Worm (Caenorhabditis elegans): Measurements from ENCODE around the gene nspc-13.
"Not testable (repeated sequence)": the region's sequence is repeated elsewhere in the genome, so short reads cannot be mapped to it uniquely, and the experiment has no call there.

The nspc-13 gene

ce11 chrX:12357127-12357526 is at the start of gene nspc-13:
nspc-13 (plus strand) TSS chrX:12357427.
- TF ChIP-seq T23F11.4 (GFP tag; optimal IDR thresholded peaks at IDR 0.05): no peak
- no peak for TF ChIP-seq Y22D7AL.16 (tag; optimal IDR thresholded peaks at IDR 0.05)
- TF ChIP-seq eyg-1 (tag; optimal IDR thresholded peaks at IDR 0.05): no peak

ce11 chrX:12308045-12308499 is 49.2 kb upstream of the nspc-13 start, which contains the start of gene F17A2.16:
F17A2.16 (plus strand) TSS chrX:12308449.
- TF ChIP-seq hlh-13 (GFP tag; optimal IDR thresholded peaks at IDR 0.05); fkh-10 (GFP tag; optimal IDR thresholded peaks at IDR 0.05); lin-11 (tag; optimal IDR thresholded peaks at IDR 0.05): not testable (repeated sequence)

ce11 chrX:12313779-12314178 is 43.4 kb upstream of the nspc-13 start:
- TF ChIP-seq unc-3 (GFP tag; conservative IDR thresholded peaks at IDR 0.05) (no peak), unc-3 (tag; optimal IDR thresholded peaks at IDR 0.05) (no peak), ceh-34 (tag; optimal IDR thresholded peaks at IDR 0.05) (no peak), tbx-7 (tag; optimal IDR thresholded peaks at IDR 0.05) (no peak), K09A11.1 (tag; optimal IDR thresholded peaks at IDR 0.05; ENCODE audit: insufficient read depth) (no peak)

DNA sequence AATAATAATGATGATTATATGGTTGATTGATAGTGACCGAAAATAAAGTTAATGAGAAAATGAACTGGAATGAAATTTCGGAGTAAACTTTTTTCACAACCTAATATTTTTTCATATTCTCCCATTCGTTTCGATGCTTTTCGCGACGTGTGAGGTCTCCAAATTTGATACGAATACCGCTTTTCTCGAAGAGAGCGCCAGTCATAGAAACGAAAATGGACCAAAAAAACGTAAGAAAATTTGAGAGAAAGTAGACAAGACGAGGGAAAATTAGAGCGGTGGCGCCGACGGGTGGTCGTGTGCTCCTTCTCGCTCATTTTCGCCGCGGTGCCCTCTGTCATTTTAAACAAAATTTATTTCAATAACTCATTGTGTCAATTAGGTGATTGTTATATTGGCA is 42.8 kb upstream of the nspc-13 start:
- TF ChIP-seq Y22D7AL.16 (tag; optimal IDR thresholded peaks at IDR 0.05): no peak
- no peak for TF ChIP-seq fax-1 (tag; optimal IDR thresholded peaks at IDR 0.05)
- no peak for TF ChIP-seq fkh-6 (tag; optimal IDR thresholded peaks at IDR 0.05)
- TF ChIP-seq C38D4.7 (GFP tag; optimal IDR thresholded peaks at IDR 0.05): no peak
- TF ChIP-seq ceh-2 (tag; optimal IDR thresholded peaks at IDR 0.05): no peak
- TF ChIP-seq pros-1 (tag; optimal IDR thresholded peaks at IDR 0.05): no peak
- TF ChIP-seq fkh-10 (GFP tag; optimal IDR thresholded peaks at IDR 0.05): no peak
- TF ChIP-seq elt-4 (tag; optimal IDR thresholded peaks at IDR 0.05): no peak

ce11 chrX:12315268-12315667 is 42.0 kb upstream of the nspc-13 start, which contains the start of gene xtr-2:
xtr-2 (plus strand) TSS chrX:12315568.
- TF ChIP-seq unc-86 (tag; optimal IDR thresholded peaks at IDR 0.05) (no peak), unc-42 (tag; optimal IDR thresholded peaks at IDR 0.05) (no peak), elt-2 (tag; optimal IDR thresholded peaks at IDR 0.05) (no peak), dve-1 (tag; optimal IDR thresholded peaks at IDR 0.05) (no peak), hlh-8 (tag; optimal IDR thresholded peaks at IDR 0.05) (no peak), pag-3 (tag; optimal IDR thresholded peaks at IDR 0.05; ENCODE audit: borderline replicate concordance) (no peak), madf-2 (tag; optimal IDR thresholded peaks at IDR 0.05) (no peak), ceh-48 (tag; optimal IDR thresholded peaks at IDR 0.05) (no peak), ceh-45 (GFP tag; IDR thresholded peaks at IDR 0.05) (no peak)

DNA sequence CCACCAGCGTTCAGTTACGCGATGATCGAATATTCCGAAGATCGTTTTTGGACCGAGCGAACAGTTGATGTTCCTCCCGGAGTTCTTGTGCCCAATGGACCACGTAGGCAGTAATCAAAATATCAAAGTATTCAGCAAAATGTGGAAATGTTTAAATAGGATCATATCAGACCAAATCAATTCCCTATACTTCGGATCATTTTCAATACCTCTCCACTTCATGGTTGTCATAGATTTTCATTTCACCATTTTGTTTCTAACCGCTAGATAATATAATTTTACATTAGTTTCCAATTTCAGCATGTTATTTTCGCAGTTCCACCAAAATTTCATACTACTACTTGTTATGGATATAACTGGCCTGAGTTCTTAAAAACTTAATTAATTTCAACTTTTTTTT is 39.7 kb upstream of the nspc-13 start:
- TF ChIP-seq dmd-4 (tag; optimal IDR thresholded peaks at IDR 0.05; ENCODE audit: borderline replicate concordance) (no peak), pros-1 (tag; optimal IDR thresholded peaks at IDR 0.05) (no peak), ref-2 (tag; optimal IDR thresholded peaks at IDR 0.05) (no peak), unc-42 (tag; optimal IDR thresholded peaks at IDR 0.05) (no peak), ceh-30 (tag; optimal IDR thresholded peaks at IDR 0.05) (no peak), npax-4 (tag; optimal IDR thresholded peaks at IDR 0.05) (no peak)

ce11 chrX:12320737-12321136 is 36.5 kb upstream of the nspc-13 start, which contains the start of gene ceh-40:
ceh-40 (minus strand) TSS chrX:12320777.
- TF ChIP-seq nfya-1 (tag; optimal IDR thresholded peaks at IDR 0.05) (no peak), ttx-3 (tag; optimal IDR thresholded peaks at IDR 0.05) (no peak), nhr-11 (tag; optimal IDR thresholded peaks at IDR 0.05) (no peak), unc-55 (GFP tag; optimal IDR thresholded peaks at IDR 0.05) (peak; percentile 49), sox-4 (tag; optimal IDR thresholded peaks at IDR 0.05) (no peak), elt-2 (tag; optimal IDR thresholded peaks at IDR 0.05) (peak; percentile 26), lim-6 (tag; optimal IDR thresholded peaks at IDR 0.05) (no peak), tbx-2 (tag; optimal IDR thresholded peaks at IDR 0.05) (peak; percentile 35), ceh-2 (tag; optimal IDR thresholded peaks at IDR 0.05) (no peak)

Data from whole organism, late embryonic.